Worm (Caenorhabditis elegans): ENCODE data around the gene C02B8.3.

- TF ChIP-seq flt-1 (GFP tag; IDR thresholded peaks at IDR 0.05) (peak; percentile 26; the same call in 1 of the 2 replicates), ref-1 (GFP tag; conservative IDR thresholded peaks at IDR 0.05) (no peak), cog-1 (tag; optimal IDR thresholded peaks at IDR 0.05) (no peak), T22C8.4 (GFP tag; IDR thresholded peaks at IDR 0.05) (0 out of 2 replicates have a peak, but pooled peaks have one; percentile 26), klf-2 (GFP tag; conservative IDR thresholded peaks at IDR 0.05) (no peak), ztf-29 (GFP tag; IDR thresholded peaks at IDR 0.05) (no peak), tab-1 (GFP tag; IDR thresholded peaks at IDR 0.05) (no peak), med-1 (GFP tag; optimal IDR thresholded peaks at IDR 0.05; ENCODE audit: insufficient read depth) (no peak)
Measured at ce11 chrX:8163555-8163954, 24.3 kb downstream of the C02B8.3 start.
